Worm (Caenorhabditis elegans): Measurements from ENCODE around the gene abu-9.

ce11 chrX:8308491-8308890 lies 13.4 kb upstream of the abu-9 start:
- no peak for TF ChIP-seq C34B4.2 (tag; optimal IDR thresholded peaks at IDR 0.05)
- TF ChIP-seq xbp-1 (tag; optimal IDR thresholded peaks at IDR 0.05): no peak
- TF ChIP-seq unc-62 (GFP tag; optimal IDR thresholded peaks at IDR 0.05): no peak
- TF ChIP-seq fkh-10 (GFP tag; optimal IDR thresholded peaks at IDR 0.05): peak; percentile 39
- TF ChIP-seq jun-1 (tag; optimal IDR thresholded peaks at IDR 0.05): no peak
- TF ChIP-seq ztf-11 (tag; optimal IDR thresholded peaks at IDR 0.05): no peak
- TF ChIP-seq aha-1 (tag; optimal IDR thresholded peaks at IDR 0.05): no peak
- TF ChIP-seq aly-2 (tag; optimal IDR thresholded peaks at IDR 0.05): no peak
- no peak for TF ChIP-seq ama-1 (optimal IDR thresholded peaks at IDR 0.05)
- no peak for TF ChIP-seq mep-1 (tag; optimal IDR thresholded peaks at IDR 0.05)
- TF ChIP-seq elt-3 (tag; optimal IDR thresholded peaks at IDR 0.05): no peak
- TF ChIP-seq unc-130 (tag; optimal IDR thresholded peaks at IDR 0.05): no peak
- no peak for TF ChIP-seq elt-2 (tag; optimal IDR thresholded peaks at IDR 0.05)
- no peak for TF ChIP-seq egl-27 (tag; optimal IDR thresholded peaks at IDR 0.05)
